Worm (Caenorhabditis elegans): ENCODE measurements around the gene pam-1.

DNA sequence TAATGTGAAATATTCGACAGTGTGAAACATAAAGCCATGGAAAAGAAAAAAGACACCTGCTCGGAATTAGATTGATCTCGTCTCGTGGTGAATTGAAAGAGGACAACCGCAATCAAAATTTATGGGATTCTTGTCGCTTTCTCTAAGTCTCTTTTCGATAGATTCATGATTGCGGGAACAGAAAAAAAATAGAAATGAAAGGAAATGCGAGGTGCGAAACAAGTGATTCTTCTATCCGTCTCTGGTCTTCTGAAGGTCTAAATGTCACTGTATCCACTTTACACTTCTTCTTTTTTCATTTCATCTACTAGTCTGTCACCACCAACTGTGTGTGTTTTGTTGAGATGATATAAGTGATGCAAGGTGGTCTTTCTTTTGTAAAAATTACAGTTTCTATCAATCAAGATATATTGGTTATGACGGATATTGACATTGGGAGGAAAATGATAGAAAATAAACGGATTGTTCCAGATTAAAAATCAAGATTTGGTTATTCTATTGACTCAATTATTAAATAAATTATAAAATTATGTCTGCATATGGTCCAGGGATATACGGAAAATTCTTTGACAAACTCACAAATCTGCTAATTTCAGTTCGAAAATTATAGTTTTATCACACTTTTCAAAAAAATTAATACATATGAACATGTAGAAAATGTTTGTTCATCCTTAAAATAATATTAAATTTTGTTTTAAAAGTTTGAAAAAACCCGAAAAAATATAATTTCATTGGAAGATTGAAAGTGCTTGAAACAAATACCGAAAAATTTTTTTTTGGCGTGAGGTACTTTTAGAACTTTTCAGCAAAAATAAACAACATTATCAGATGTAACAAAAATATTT, 20.2 kb downstream of the pam-1 start:
- TF ChIP-seq nhr-10 (tag; optimal IDR thresholded peaks at IDR 0.05) (no peak), mdl-1 (tag; optimal IDR thresholded peaks at IDR 0.05) (no peak), unc-55 (GFP tag; optimal IDR thresholded peaks at IDR 0.05) (no peak)

Data from whole organism, L2 larva.